Worm (Caenorhabditis elegans) whole organism, late embryonic: ENCODE measurements around the gene Y73B6BL.44.

ENCODE experiments used
- C08G9.2 ChIP-seq: sonication (generic microtip); optimal IDR thresholded peaks from 2 replicates; lab custom pipeline; 2016; ENCODE audit warnings: mild to moderate bottlenecking, missing genetic modification characterization, moderate library complexity, missing compliant biosample characterization
- K02D7.2 ChIP-seq: sonication (generic microtip); optimal IDR thresholded peaks from 2 replicates; lab custom pipeline; 2017; ENCODE audit warnings: mild to moderate bottlenecking, missing genetic modification characterization, missing compliant biosample characterization
- ama-1 ChIP-seq: fragments of 150-350 bp; optimal IDR thresholded peaks from 2 replicates; lab custom pipeline; 2014
- ceh-14 ChIP-seq: sonication (generic microtip); optimal IDR thresholded peaks from 2 replicates; lab custom pipeline; 2016; ENCODE audit warnings: missing genotype, missing genetic modification characterization, missing compliant biosample characterization
- ceh-18 ChIP-seq: sonication (generic microtip); optimal IDR thresholded peaks from 2 replicates; lab custom pipeline; 2016; ENCODE audit warnings: missing genetic modification characterization, missing compliant biosample characterization
- ceh-19 ChIP-seq: fragments of 200-800 bp; sonication (Bioruptor generic); optimal IDR thresholded peaks from 2 replicates; lab custom pipeline; 2018; ENCODE audit warnings: mild to moderate bottlenecking, missing genetic modification characterization, missing compliant biosample characterization
- ceh-2 ChIP-seq: sonication (generic microtip); optimal IDR thresholded peaks from 2 replicates; lab custom pipeline; 2016; ENCODE audit warnings: missing genotype, missing genetic modification characterization, missing compliant biosample characterization
- ceh-31 ChIP-seq: sonication (generic microtip); optimal IDR thresholded peaks from 2 replicates; lab custom pipeline; 2016; ENCODE audit warnings: missing genetic modification characterization, missing compliant biosample characterization
- ceh-45 ChIP-seq: fragments of 200-800 bp; sonication (Bioruptor generic); IDR thresholded peaks from 2 replicates; pipeline ENCODE4 v1.3.6; 2022; ENCODE audit warnings: missing genetic modification reagents, missing genetic modification characterization, missing compliant biosample characterization
- ceh-6 ChIP-seq: fragments of 200-800 bp; sonication (Bioruptor generic); optimal IDR thresholded peaks from 2 replicates; lab custom pipeline; 2018; ENCODE audit warnings: mild to moderate bottlenecking, missing genetic modification characterization, missing compliant biosample characterization
- ceh-9 ChIP-seq: sonication (generic microtip); optimal IDR thresholded peaks from 2 replicates; lab custom pipeline; 2016; ENCODE audit warnings: mild to moderate bottlenecking, missing genetic modification characterization, inconsistent platforms, missing compliant biosample characterization
- che-1 ChIP-seq: sonication (generic microtip); optimal IDR thresholded peaks from 2 replicates; lab custom pipeline; 2016; ENCODE audit warnings: mild to moderate bottlenecking, missing genetic modification characterization, missing compliant biosample characterization
- dmd-4 ChIP-seq: sonication (generic microtip); optimal IDR thresholded peaks from 2 replicates; lab custom pipeline; 2016; ENCODE audit warnings: borderline replicate concordance, missing genetic modification characterization, missing compliant biosample characterization
- dve-1 ChIP-seq: sonication (generic microtip); optimal IDR thresholded peaks from 2 replicates; lab custom pipeline; 2017; ENCODE audit warnings: antibody characterized with exemption, mild to moderate bottlenecking, missing genetic modification characterization, missing compliant biosample characterization
- elt-2 ChIP-seq: sonication (generic microtip); optimal IDR thresholded peaks from 2 replicates; lab custom pipeline; 2016; ENCODE audit warnings: missing genetic modification reagents, missing genetic modification characterization, missing compliant biosample characterization
- ets-4 ChIP-seq: sonication (generic microtip); optimal IDR thresholded peaks from 2 replicates; lab custom pipeline; 2016; ENCODE audit warnings: missing genetic modification characterization, missing compliant biosample characterization
- eyg-1 ChIP-seq: sonication (generic microtip); optimal IDR thresholded peaks from 2 replicates; lab custom pipeline; 2016; ENCODE audit warnings: missing genotype, missing genetic modification characterization, missing compliant biosample characterization
- fax-1 ChIP-seq: sonication (generic microtip); optimal IDR thresholded peaks from 2 replicates; lab custom pipeline; 2016; ENCODE audit warnings: missing genotype, missing genetic modification characterization, missing compliant biosample characterization
- fkh-10 ChIP-seq: fragments of 150-350 bp; optimal IDR thresholded peaks from 2 replicates; lab custom pipeline; 2014; ENCODE audit warnings: missing biosample characterization, missing genetic modification reagents, missing genetic modification characterization
- gmeb-2 ChIP-seq: sonication (generic microtip); optimal IDR thresholded peaks from 2 replicates; lab custom pipeline; 2016; ENCODE audit warnings: missing genetic modification characterization, inconsistent platforms, missing compliant biosample characterization
- hlh-15 ChIP-seq: sonication (generic microtip); optimal IDR thresholded peaks from 2 replicates; lab custom pipeline; 2016; ENCODE audit warnings: missing genetic modification characterization, missing compliant biosample characterization
- hlh-30 ChIP-seq: sonication (generic microtip); optimal IDR thresholded peaks from 2 replicates; lab custom pipeline; 2017; ENCODE audit warnings: antibody characterized with exemption, missing genetic modification characterization, missing compliant biosample characterization; ENCODE audit not compliant: insufficient read depth
- hlh-8 ChIP-seq: sonication (generic microtip); optimal IDR thresholded peaks from 2 replicates; lab custom pipeline; 2016; ENCODE audit warnings: missing genotype, missing genetic modification characterization, missing compliant biosample characterization
- lim-6 ChIP-seq: sonication (generic microtip); optimal IDR thresholded peaks from 2 replicates; lab custom pipeline; 2016; ENCODE audit warnings: missing genetic modification characterization, missing compliant biosample characterization
- lin-11 ChIP-seq: fragments of 200-800 bp; sonication (Bioruptor generic); optimal IDR thresholded peaks from 2 replicates; lab custom pipeline; 2018; ENCODE audit warnings: mild to moderate bottlenecking, missing genetic modification characterization, missing compliant biosample characterization
- nfya-1 ChIP-seq: sonication (generic microtip); optimal IDR thresholded peaks from 2 replicates; lab custom pipeline; 2017; ENCODE audit warnings: missing genetic modification characterization, mild to moderate bottlenecking, missing compliant biosample characterization, antibody characterized with exemption, moderate library complexity
- nhr-232 ChIP-seq: sonication (generic microtip); optimal IDR thresholded peaks from 2 replicates; lab custom pipeline; 2016; ENCODE audit warnings: missing genetic modification characterization, missing compliant biosample characterization
- odd-2 ChIP-seq: sonication (generic microtip); optimal IDR thresholded peaks from 2 replicates; lab custom pipeline; 2017; ENCODE audit warnings: antibody characterized with exemption, mild to moderate bottlenecking, missing genetic modification characterization, missing compliant biosample characterization
- pat-9 ChIP-seq: fragments of 200-800 bp; sonication (Bioruptor generic); optimal IDR thresholded peaks from 2 replicates; lab custom pipeline; 2018; ENCODE audit warnings: mild to moderate bottlenecking, missing genetic modification characterization, moderate library complexity, missing compliant biosample characterization
- pax-1 ChIP-seq: fragments of 150-350 bp; optimal IDR thresholded peaks from 2 replicates; lab custom pipeline; 2014; ENCODE audit warnings: missing biosample characterization, missing genetic modification characterization
- pha-4 ChIP-seq: fragments of 150-350 bp; optimal IDR thresholded peaks from 2 replicates; lab custom pipeline; 2018; ENCODE audit warnings: missing biosample characterization, missing genetic modification reagents, missing genetic modification characterization
- pqm-1 ChIP-seq: sonication (generic microtip); optimal IDR thresholded peaks from 2 replicates; lab custom pipeline; 2016; ENCODE audit warnings: missing genetic modification characterization, missing compliant biosample characterization
- pros-1 ChIP-seq: fragments of 150-350 bp; optimal IDR thresholded peaks from 2 replicates; lab custom pipeline; 2014; ENCODE audit warnings: missing biosample characterization, missing genetic modification reagents, missing genetic modification characterization
- rnt-1 ChIP-seq: sonication (generic microtip); optimal IDR thresholded peaks from 2 replicates; lab custom pipeline; 2016; ENCODE audit warnings: missing genetic modification characterization, missing compliant biosample characterization
- sdc-2 ChIP-seq: sonication (generic microtip); optimal IDR thresholded peaks from 2 replicates; lab custom pipeline; 2016; ENCODE audit warnings: missing genotype, missing genetic modification characterization, missing compliant biosample characterization
- sox-4 ChIP-seq: sonication (generic microtip); optimal IDR thresholded peaks from 2 replicates; lab custom pipeline; 2017; ENCODE audit warnings: mild to moderate bottlenecking, missing genetic modification characterization, inconsistent platforms, missing compliant biosample characterization
- tbx-2 ChIP-seq: sonication (generic microtip); optimal IDR thresholded peaks from 2 replicates; lab custom pipeline; 2016; ENCODE audit warnings: missing genetic modification characterization, missing compliant biosample characterization
- tbx-7 ChIP-seq: sonication (generic microtip); optimal IDR thresholded peaks from 2 replicates; lab custom pipeline; 2016; ENCODE audit warnings: missing genotype, missing genetic modification characterization, missing compliant biosample characterization
- unc-42 ChIP-seq: sonication (generic microtip); optimal IDR thresholded peaks from 2 replicates; lab custom pipeline; 2016; ENCODE audit warnings: missing genotype, missing genetic modification characterization, missing compliant biosample characterization
- unc-86 ChIP-seq: sonication (generic microtip); optimal IDR thresholded peaks from 2 replicates; lab custom pipeline; 2016; ENCODE audit warnings: missing genetic modification characterization, missing compliant biosample characterization
- zip-5 ChIP-seq: sonication (generic microtip); optimal IDR thresholded peaks from 2 replicates; lab custom pipeline; 2016; ENCODE audit warnings: missing genetic modification characterization, missing compliant biosample characterization
- ztf-16 ChIP-seq: sonication (generic microtip); optimal IDR thresholded peaks from 2 replicates; lab custom pipeline; 2017; ENCODE audit warnings: missing genetic modification characterization, missing compliant biosample characterization

Y73B6BL.44 gene

DNA sequence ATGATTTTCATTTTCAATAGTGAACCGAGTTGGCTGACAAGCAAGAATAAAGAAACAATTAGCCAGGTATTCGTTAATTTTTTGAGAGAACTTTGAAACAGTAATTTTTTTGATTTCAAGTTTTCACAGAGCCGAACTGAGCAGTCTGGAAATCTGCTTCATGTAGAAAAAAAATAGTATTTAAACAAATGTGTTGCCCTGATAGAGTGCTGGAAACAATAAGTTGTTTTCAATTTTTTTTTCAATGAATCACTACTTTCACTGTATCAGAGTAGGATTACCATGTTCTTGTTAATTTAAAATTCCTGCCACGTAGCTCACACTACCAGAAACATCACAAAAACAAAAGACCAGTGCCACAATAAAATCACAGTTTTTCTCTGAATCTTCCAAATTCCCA, 7.0 kb downstream of the Y73B6BL.44 start:
- TF ChIP-seq ceh-2 (tag; lab: Kevin White, UChicago) (no peak), ceh-31 (no peak), pqm-1 (tag; lab: Kevin White, UChicago) (no peak), fkh-10 (GFP tag; lab: Kevin White, UChicago) (no peak), hlh-30 (no peak), sdc-2 (tag; lab: Kevin White, UChicago) (no peak), K02D7.2 (tag; lab: Kevin White, UChicago) (no peak), ceh-6 (no peak), ceh-19 (no peak), gmeb-2 (no peak), pros-1 (tag; lab: Kevin White, UChicago) (no peak), ets-4 (tag; lab: Kevin White, UChicago) (no peak), tbx-2 (tag; lab: Kevin White, UChicago) (no peak), ceh-14 (tag; lab: Kevin White, UChicago) (no peak), lim-6 (tag; lab: Kevin White, UChicago) (no peak)

DNA sequence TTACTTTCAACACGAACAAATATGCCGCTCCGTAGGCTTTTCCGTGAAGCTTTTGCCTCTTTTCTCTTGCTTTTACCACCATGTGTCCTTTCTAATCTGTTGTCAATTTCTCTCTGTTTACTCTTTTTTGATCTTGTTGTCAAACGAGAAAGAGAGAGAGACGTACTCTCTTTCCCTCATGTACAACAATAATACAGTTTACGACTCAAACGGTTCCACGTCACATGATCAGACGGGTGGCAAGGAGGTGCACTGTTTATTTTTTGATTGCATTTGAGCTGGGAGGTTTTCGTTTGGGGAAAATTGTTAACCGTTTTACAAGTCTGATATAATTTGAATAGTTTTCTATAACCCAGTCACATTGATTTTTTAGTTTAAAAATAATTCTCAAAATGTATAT, 7.4 kb downstream of the Y73B6BL.44 start:
- TF ChIP-seq rnt-1 (tag; lab: Kevin White, UChicago), result no peak
- TF ChIP-seq hlh-8 (tag; lab: Kevin White, UChicago), result no peak
- TF ChIP-seq hlh-30, result peak; percentile 39
- TF ChIP-seq ceh-18, result peak; percentile 27
- no peak for TF ChIP-seq pax-1 (tag; lab: Kevin White, UChicago)
- peak; percentile 44 for TF ChIP-seq dve-1 (tag; lab: Kevin White, UChicago)
- no peak for TF ChIP-seq nfya-1 (tag; lab: Kevin White, UChicago)

DNA sequence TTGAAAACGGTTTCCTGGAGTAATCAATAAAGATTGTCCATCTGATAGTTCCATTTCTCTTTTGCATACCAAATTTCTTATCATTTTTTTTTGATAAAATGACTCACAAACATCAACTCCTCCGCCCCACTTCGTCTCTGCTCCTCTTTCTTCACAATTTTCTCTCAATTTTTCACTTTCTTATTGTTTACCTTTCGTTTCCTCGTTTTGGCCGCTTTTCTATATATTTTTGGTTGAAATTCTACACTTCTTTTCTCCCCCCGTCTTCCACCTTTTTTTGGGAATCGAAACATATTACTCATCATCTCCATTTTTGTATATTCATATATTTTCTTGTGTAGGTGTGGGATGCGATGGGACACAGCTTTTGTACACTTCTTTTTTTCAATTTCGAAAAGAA, 9.3 kb downstream of the Y73B6BL.44 start:
- TF ChIP-seq elt-2 (tag; lab: Kevin White, UChicago), result peak; percentile 26
- TF ChIP-seq unc-86 (tag; lab: Kevin White, UChicago), result no peak

DNA sequence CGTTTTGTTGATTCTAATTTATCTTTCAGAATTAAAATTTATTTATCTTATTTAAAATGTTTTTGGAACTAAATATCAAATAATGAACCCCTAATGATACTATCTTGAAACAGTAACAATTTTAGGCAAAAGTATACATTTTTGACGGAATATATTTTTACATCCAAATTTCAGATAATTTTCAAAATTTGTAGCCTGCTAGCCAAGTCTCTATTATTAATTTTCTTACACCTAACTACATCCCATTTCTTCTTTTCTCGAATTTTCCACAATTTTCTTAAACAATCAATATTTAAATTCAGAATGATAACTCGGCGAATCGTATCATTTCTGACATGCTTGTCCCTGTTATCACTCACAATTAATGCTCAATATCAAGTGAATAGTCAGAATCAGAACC, 13.0 kb downstream of the Y73B6BL.44 start, which contains the start of gene pqn-89:
Gene pqn-89, plus strand, starts transcription at position 301 of the 400 bp plus-strand sequence.
- TF ChIP-seq tbx-7 (tag; lab: Kevin White, UChicago) (no peak), ztf-16 (tag; lab: Kevin White, UChicago) (no peak), ets-4 (tag; lab: Kevin White, UChicago) (no peak), nhr-232 (tag; lab: Kevin White, UChicago) (no peak), dmd-4 (tag; lab: Kevin White, UChicago) (no peak), gmeb-2 (no peak)

DNA sequence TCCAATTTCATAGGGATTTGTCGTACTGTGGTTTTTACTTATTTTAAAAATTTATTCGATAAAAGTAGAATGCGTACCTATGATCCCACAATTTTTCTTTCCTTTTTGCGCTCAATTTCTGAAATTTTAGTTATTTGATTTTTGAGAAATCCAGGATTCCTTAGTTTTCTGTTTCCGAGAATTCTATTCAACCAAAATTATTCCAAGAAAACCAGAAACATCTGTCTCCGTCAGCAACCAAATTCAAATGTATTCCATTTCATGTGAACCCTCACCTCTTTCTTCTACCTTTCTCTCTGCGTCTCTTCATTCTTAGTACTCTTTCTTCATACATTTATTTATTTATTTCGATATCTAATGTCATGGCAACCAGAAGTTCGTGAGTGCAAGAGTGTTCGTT, 18.4 kb downstream of the Y73B6BL.44 start:
- TF ChIP-seq ceh-9 (tag; lab: Kevin White, UChicago) (no peak), unc-42 (tag; lab: Kevin White, UChicago) (no peak), fkh-10 (GFP tag; lab: Kevin White, UChicago) (no peak), eyg-1 (tag; lab: Kevin White, UChicago) (no peak), sox-4 (tag; lab: Kevin White, UChicago) (no peak), pqm-1 (tag; lab: Kevin White, UChicago) (no peak), fax-1 (tag; lab: Kevin White, UChicago) (no peak), dve-1 (tag; lab: Kevin White, UChicago) (no peak), pat-9 (tag; lab: Kevin White, UChicago) (no peak)

DNA sequence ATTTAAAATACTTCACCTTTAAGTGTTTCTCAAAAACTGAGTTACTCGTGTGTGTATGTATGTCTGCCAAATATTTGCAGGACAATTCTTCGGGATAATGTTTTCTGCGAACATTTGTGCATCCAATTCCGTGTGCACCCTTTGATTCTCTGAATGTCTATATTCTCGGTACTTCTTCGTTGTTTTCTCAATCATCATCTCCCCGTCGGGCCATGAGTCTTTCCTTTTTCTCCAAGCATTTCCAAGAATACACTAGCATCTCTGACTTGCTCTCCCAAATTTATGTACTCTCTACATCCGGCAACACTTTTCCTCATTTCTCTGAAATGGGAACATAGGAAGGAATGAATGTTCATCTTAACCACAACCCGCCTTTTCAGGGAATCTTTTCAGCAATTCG, 21.3 kb downstream of the Y73B6BL.44 start:
- TF ChIP-seq pqm-1 (tag; lab: Kevin White, UChicago), result no peak
- no peak for TF ChIP-seq tbx-2 (tag; lab: Kevin White, UChicago)
- no peak for TF ChIP-seq unc-86 (tag; lab: Kevin White, UChicago)
- no peak for TF ChIP-seq hlh-30
- TF ChIP-seq ama-1 (lab: Kevin White, UChicago), result no peak
- TF ChIP-seq gmeb-2, result no peak
- no peak for TF ChIP-seq hlh-8 (tag; lab: Kevin White, UChicago)
- TF ChIP-seq pat-9 (tag; lab: Kevin White, UChicago), result no peak
- no peak for TF ChIP-seq C08G9.2 (tag; lab: Kevin White, UChicago)
- no peak for TF ChIP-seq pha-4 (tag; lab: Kevin White, UChicago)
- no peak for TF ChIP-seq hlh-15 (tag; lab: Kevin White, UChicago)
- TF ChIP-seq pax-1 (tag; lab: Kevin White, UChicago), result no peak
- TF ChIP-seq zip-5 (tag; lab: Kevin White, UChicago), result no peak
- TF ChIP-seq che-1 (tag; lab: Kevin White, UChicago), result no peak
- no peak for TF ChIP-seq lin-11
- TF ChIP-seq ceh-6, result no peak
- no peak for TF ChIP-seq ceh-18
- TF ChIP-seq lim-6 (tag; lab: Kevin White, UChicago), result no peak
- no peak for TF ChIP-seq odd-2 (tag; lab: Kevin White, UChicago)
- TF ChIP-seq ceh-45 (GFP tag; lab: Robert Waterston, UW), result no peak
